Fruit fly (Drosophila melanogaster): ENCODE measurements around the gene DNAlig3.

The DNAlig3 gene

DNA sequence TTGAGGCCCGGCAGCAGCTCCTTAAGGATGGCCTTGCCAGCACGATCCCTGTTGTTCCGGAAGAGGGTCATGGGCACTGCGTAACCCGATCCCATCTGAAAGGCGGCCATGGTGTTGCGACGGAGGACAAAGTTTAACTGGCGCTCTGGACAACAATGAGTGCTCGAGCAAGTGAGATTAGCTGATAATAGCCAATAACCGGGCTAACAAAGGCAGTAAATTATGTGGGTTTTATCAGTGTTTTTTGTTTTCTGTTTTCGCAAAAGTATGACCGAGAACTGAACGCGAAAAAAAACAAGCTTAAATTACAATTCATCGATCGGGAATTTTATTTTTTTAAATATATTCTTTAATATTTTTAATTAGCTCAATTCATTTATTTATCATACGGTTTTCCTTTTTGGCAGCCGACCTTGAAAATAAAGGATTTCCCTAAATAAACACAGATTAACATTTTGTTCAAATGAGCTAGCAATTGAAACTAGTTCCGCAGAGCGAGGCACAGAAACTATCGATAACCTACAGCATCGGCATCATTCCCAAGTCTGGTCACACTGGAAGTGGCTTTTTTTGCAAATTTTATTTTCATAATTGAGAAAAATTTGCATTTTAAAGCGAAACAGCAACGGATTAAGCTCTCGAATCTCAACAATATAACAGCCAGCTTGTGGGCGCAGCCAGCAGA is 11.8 kb upstream of the DNAlig3 start, which contains the start of the genes Dip-C and pps (continued):
- TF ChIP-seq CG17802 (tag; optimal IDR thresholded peaks at IDR 0.05) (no peak), HLHmδ (GFP tag; optimal IDR thresholded peaks at IDR 0.05) (no peak), gce (GFP tag; IDR thresholded peaks at IDR 0.05) (no peak), Gsc (GFP tag; IDR thresholded peaks at IDR 0.05) (no peak), Blimp-1 (GFP tag; optimal IDR thresholded peaks at IDR 0.05) (no peak), Ets65A (GFP tag) (peak; percentile 22), jigr1 (GFP tag; IDR thresholded peaks at IDR 0.05) (no peak), CG31365 (tag; optimal IDR thresholded peaks at IDR 0.05) (no peak), CG6654 (GFP tag; optimal IDR thresholded peaks at IDR 0.05) (no peak), CG10321 (GFP tag; IDR thresholded peaks at IDR 0.05) (no peak), GATAe (GFP tag; conservative IDR thresholded peaks at IDR 0.05) (no peak), repo (GFP tag; optimal IDR thresholded peaks at IDR 0.05) (no peak), mld (GFP tag; IDR thresholded peaks at IDR 0.05; ENCODE audit: partially characterized antibody) (no peak), CG7839 (tag; optimal IDR thresholded peaks at IDR 0.05) (no peak), insv (GFP tag; optimal IDR thresholded peaks at IDR 0.05) (peak in 1 of 2 experiments; percentile 22), CG12659 (GFP tag; optimal IDR thresholded peaks at IDR 0.05) (peak; percentile 63), CG14014 (GFP tag; IDR thresholded peaks at IDR 0.05) (no peak), CHES-1-like (GFP tag; optimal IDR thresholded peaks at IDR 0.05) (no peak), CG5180 (GFP tag; optimal IDR thresholded peaks at IDR 0.05) (no peak), CG12104 (GFP tag; optimal IDR thresholded peaks at IDR 0.05) (peak; percentile 12), Lpt (GFP tag; optimal IDR thresholded peaks at IDR 0.05) (no peak), CG1647 (GFP tag; optimal IDR thresholded peaks at IDR 0.05) (no peak), emc (GFP tag; optimal IDR thresholded peaks at IDR 0.05) (no peak), Dp (GFP tag; optimal IDR thresholded peaks at IDR 0.05) (peak; percentile 29), CG7928 (GFP tag; optimal IDR thresholded peaks at IDR 0.05) (no peak), trh (GFP tag; optimal IDR thresholded peaks at IDR 0.05) (no peak), Nf-YC (tag; optimal IDR thresholded peaks at IDR 0.05) (no peak), CG8290 (GFP tag; optimal IDR thresholded peaks at IDR 0.05) (no peak), CG8290 (tag; optimal IDR thresholded peaks at IDR 0.05) (no peak), hkb (optimal IDR thresholded peaks at IDR 0.05) (no peak), hkb (GFP tag; IDR thresholded peaks at IDR 0.05) (no peak), lola (GFP tag; optimal IDR thresholded peaks at IDR 0.05) (no peak), toy (GFP tag; IDR thresholded peaks at IDR 0.05) (no peak), unpg (GFP tag; optimal IDR thresholded peaks at IDR 0.05) (no peak), lab (GFP tag; optimal IDR thresholded peaks at IDR 0.05) (no peak), Atf3 (GFP tag; optimal IDR thresholded peaks at IDR 0.05) (no peak), unc-4 (GFP tag; IDR thresholded peaks at IDR 0.05; ENCODE audit: partially characterized antibody) (peak; percentile 79), slbo (GFP tag; IDR thresholded peaks at IDR 0.05) (no peak), stwl (tag; optimal IDR thresholded peaks at IDR 0.05) (peak; percentile 91), org-1 (GFP tag; optimal IDR thresholded peaks at IDR 0.05) (no peak), CG10979 (tag; optimal IDR thresholded peaks at IDR 0.05) (peak; percentile 18), crp (GFP tag; optimal IDR thresholded peaks at IDR 0.05) (no peak), CG7745 (tag; optimal IDR thresholded peaks at IDR 0.05) (no peak), ftz-f1 (GFP tag; optimal IDR thresholded peaks at IDR 0.05) (peak; percentile 78), wor (GFP tag; IDR thresholded peaks at IDR 0.05) (no peak), pan (optimal IDR thresholded peaks at IDR 0.05) (no peak), pan (GFP tag; optimal IDR thresholded peaks at IDR 0.05 in 1 of 2, IDR thresholded peaks at IDR 0.05 in 1 of 2) (peak in 1 of 2 experiments; percentile 9), CG1233 (GFP tag; optimal IDR thresholded peaks at IDR 0.05) (no peak), klu (GFP tag; IDR thresholded peaks at IDR 0.05) (no peak), bbx (GFP tag; IDR thresholded peaks at IDR 0.05; ENCODE audit: partially characterized antibody) (peak; percentile 80), stc (GFP tag; IDR thresholded peaks at IDR 0.05) (no peak)

Measured in whole organism, embryonic.